Fruit fly (Drosophila melanogaster) whole organism, embryonic: ENCODE results near the gene CG1024.

Source experiments
- Bdp1 ChIP-seq: fragments of 200-800 bp; sonication (Bioruptor generic); optimal IDR thresholded peaks from 3 replicates; lab custom pipeline; 2016; ENCODE audit warnings: missing biosample characterization, missing genetic modification characterization
- Blimp-1 ChIP-seq: fragments of 200-800 bp; sonication (Bioruptor generic); optimal IDR thresholded peaks from 3 replicates; lab custom pipeline; 2018; ENCODE audit warnings: missing biosample characterization, missing genetic modification characterization, mild to moderate bottlenecking, moderate library complexity, missing genetic modification reagents
- CG10209 ChIP-seq: fragments of 200-800 bp; sonication (Bioruptor generic); optimal IDR thresholded peaks from 3 replicates; lab custom pipeline; 2017; ENCODE audit warnings: missing biosample characterization, mild to moderate bottlenecking, missing genetic modification characterization, missing genetic modification reagents
- CG10321 ChIP-seq: fragments of 200-800 bp; sonication (Bioruptor generic); IDR thresholded peaks from 2 replicates; pipeline ENCODE4 v1.3.6; 2022; ENCODE audit warnings: missing biosample characterization, missing genetic modification characterization
- CG10366 ChIP-seq: fragments of 200-800 bp; sonication (Bioruptor generic); IDR thresholded peaks from 2 replicates; pipeline ENCODE4 v1.3.6; 2022; ENCODE audit warnings: missing biosample characterization, missing genetic modification characterization
- CG12071 ChIP-seq: fragments of 200-800 bp; sonication (Bioruptor generic); optimal IDR thresholded peaks from 3 replicates; lab custom pipeline; 2018; ENCODE audit warnings: missing biosample characterization, mild to moderate bottlenecking, missing genetic modification characterization
- CG13296 ChIP-seq: fragments of 200-800 bp; sonication (Bioruptor generic); optimal IDR thresholded peaks from 3 replicates; lab custom pipeline; 2018; ENCODE audit warnings: missing biosample characterization, mild to moderate bottlenecking, missing genetic modification characterization
- CG14710 ChIP-seq: fragments of 200-800 bp; sonication (Bioruptor generic); optimal IDR thresholded peaks from 3 replicates; lab custom pipeline; 2019; ENCODE audit warnings: missing biosample characterization, mild to moderate bottlenecking, missing genetic modification characterization, moderate library complexity
- CG17912 ChIP-seq: fragments of 200-800 bp; sonication (Bioruptor generic); optimal IDR thresholded peaks from 2 replicates; lab custom pipeline; 2018; ENCODE audit warnings: missing biosample characterization, mild to moderate bottlenecking, missing genetic modification characterization
- CG18619 ChIP-seq: fragments of 200-800 bp; sonication (Bioruptor generic); optimal IDR thresholded peaks from 3 replicates; lab custom pipeline; 2017; ENCODE audit warnings: missing biosample characterization, mild to moderate bottlenecking, missing genetic modification characterization
- CG2199 ChIP-seq: fragments of 200-800 bp; sonication (Bioruptor generic); IDR thresholded peaks from 3 replicates; pipeline ENCODE4 v1.3.6; 2022; ENCODE audit warnings: missing biosample characterization, missing genetic modification characterization
- CG3065 ChIP-seq: fragments of 200-800 bp; sonication (Bioruptor generic); optimal IDR thresholded peaks from 2 replicates; lab custom pipeline; 2016; ENCODE audit warnings: missing biosample characterization, missing genetic modification characterization
- CG7839 ChIP-seq: fragments of 200-800 bp; sonication (Bioruptor generic); optimal IDR thresholded peaks from 3 replicates; lab custom pipeline; 2018; ENCODE audit warnings: missing biosample characterization, mild to moderate bottlenecking, missing genetic modification characterization, moderate library complexity
- CG8359 ChIP-seq: fragments of 200-800 bp; sonication (Bioruptor generic); optimal IDR thresholded peaks from 2 replicates; lab custom pipeline; 2017; ENCODE audit warnings: missing biosample characterization, mild to moderate bottlenecking, missing genetic modification characterization, borderline replicate concordance
- CG9437 ChIP-seq: fragments of 200-800 bp; sonication (Bioruptor generic); optimal IDR thresholded peaks from 2 replicates; lab custom pipeline; 2018; ENCODE audit warnings: missing biosample characterization, mild to moderate bottlenecking, missing genetic modification characterization
- CG9932 ChIP-seq: fragments of 200-800 bp; sonication (Bioruptor generic); IDR thresholded peaks from 2 replicates; pipeline ENCODE4 v1.3.6; 2022; ENCODE audit warnings: missing biosample characterization, missing genetic modification characterization
- Gug ChIP-seq: fragments of 200-800 bp; sonication (Bioruptor generic); IDR thresholded peaks from 4 replicates; pipeline ENCODE4 v1.3.6; 2022; ENCODE audit warnings: missing biosample characterization, missing genetic modification characterization
- HHEX ChIP-seq: fragments of 200-800 bp; sonication (Bioruptor generic); optimal IDR thresholded peaks from 3 replicates; lab custom pipeline; 2017; ENCODE audit warnings: missing biosample characterization, mild to moderate bottlenecking, missing genetic modification characterization, missing genetic modification reagents
- HLH54F ChIP-seq: fragments of 200-800 bp; sonication (Bioruptor generic); optimal IDR thresholded peaks from 3 replicates; lab custom pipeline; 2016; ENCODE audit warnings: missing biosample characterization, missing genetic modification characterization
- Hand ChIP-seq: fragments of 200-800 bp; sonication (Bioruptor generic); optimal IDR thresholded peaks from 2 replicates; lab custom pipeline; 2017; ENCODE audit warnings: mild to moderate bottlenecking, missing biosample characterization, missing genetic modification reagents, missing genetic modification characterization
- Hr78 ChIP-seq, 2 experiments: fragments of 200-800 bp in 1 of 2; fragments of >200 bp in 1 of 2; sonication (Bioruptor generic) in 1 of 2; optimal IDR thresholded peaks; 2 replicates each; lab custom pipeline; 2017 to 2019; ENCODE audit warnings: missing biosample characterization in 2 of 2, missing genetic modification characterization in 2 of 2, mild to moderate bottlenecking in 1 of 2, moderate library complexity in 1 of 2
- Mrtf ChIP-seq: fragments of 200-800 bp; sonication (Bioruptor generic); IDR thresholded peaks from 3 replicates; pipeline ENCODE4 v1.3.6; 2022; ENCODE audit warnings: missing biosample characterization, missing genetic modification characterization
- NC2β ChIP-seq: fragments of 200-800 bp; sonication (Bioruptor generic); optimal IDR thresholded peaks from 2 replicates; lab custom pipeline; 2016; ENCODE audit warnings: missing biosample characterization, missing genetic modification characterization
- Oaz ChIP-seq: fragments of 200-800 bp; sonication (Bioruptor generic); IDR thresholded peaks from 2 replicates; pipeline ENCODE4 v1.3.6; 2022; ENCODE audit warnings: missing biosample characterization, missing genetic modification characterization
- Rx ChIP-seq: fragments of 200-800 bp; sonication (Bioruptor generic); IDR thresholded peaks from 2 replicates; pipeline ENCODE4 v1.3.6; 2022; ENCODE audit warnings: missing biosample characterization, missing genetic modification characterization
- Side ChIP-seq: fragments of 200-800 bp; sonication (Bioruptor generic); optimal IDR thresholded peaks from 2 replicates; lab custom pipeline; 2016; ENCODE audit warnings: missing biosample characterization, missing genetic modification characterization
- Xbp1 ChIP-seq: fragments of 200-800 bp; sonication (Bioruptor generic); optimal IDR thresholded peaks from 3 replicates; lab custom pipeline; 2016; ENCODE audit warnings: missing biosample characterization, mild to moderate bottlenecking, missing genetic modification characterization
- aop ChIP-seq: fragments of 200-800 bp; sonication (Bioruptor generic); IDR thresholded peaks from 2 replicates; pipeline ENCODE4 v1.3.6; 2022; ENCODE audit warnings: missing biosample characterization, missing genetic modification characterization
- ara ChIP-seq: fragments of 200-800 bp; sonication (Bioruptor generic); IDR thresholded peaks from 2 replicates; pipeline ENCODE4 v1.3.6; 2022; ENCODE audit warnings: missing biosample characterization, missing genetic modification characterization
- bab2 ChIP-seq: fragments of 200-800 bp; sonication (Bioruptor generic); optimal IDR thresholded peaks from 2 replicates; lab custom pipeline; 2016; ENCODE audit warnings: missing biosample characterization, missing genetic modification characterization
- btn ChIP-seq: fragments of 200-800 bp; sonication (Bioruptor generic); optimal IDR thresholded peaks from 2 replicates; lab custom pipeline; 2016; ENCODE audit warnings: missing biosample characterization, missing genetic modification characterization
- cwo ChIP-seq: fragments of 200-800 bp; sonication (Bioruptor generic); optimal IDR thresholded peaks from 3 replicates; lab custom pipeline; 2017; ENCODE audit warnings: missing biosample characterization, missing genetic modification characterization, mild to moderate bottlenecking, moderate library complexity, missing genetic modification reagents
- dmrt99B ChIP-seq: fragments of 200-800 bp; sonication (Bioruptor generic); optimal IDR thresholded peaks from 2 replicates; lab custom pipeline; 2018; ENCODE audit warnings: missing biosample characterization, mild to moderate bottlenecking, missing genetic modification characterization, moderate library complexity
- en ChIP-seq: fragments of 200-800 bp; sonication (Bioruptor generic); optimal IDR thresholded peaks from 2 replicates; lab custom pipeline; 2016; ENCODE audit warnings: missing biosample characterization, missing genetic modification characterization
- grn ChIP-seq: fragments of 200-800 bp; sonication (Bioruptor generic); optimal IDR thresholded peaks from 3 replicates; lab custom pipeline; 2017; ENCODE audit warnings: missing biosample characterization, missing genetic modification characterization
- gsb ChIP-seq: fragments of 200-800 bp; sonication (Bioruptor generic); IDR thresholded peaks from 2 replicates; pipeline ENCODE4 v1.3.6; 2022; ENCODE audit warnings: missing biosample characterization, missing genetic modification characterization
- h ChIP-seq: fragments of >200 bp; optimal IDR thresholded peaks from 2 replicates; lab custom pipeline; 2017
- ham ChIP-seq: fragments of 200-800 bp; sonication (Bioruptor generic); IDR thresholded peaks from 2 replicates; pipeline ENCODE4 v1.3.6; 2022; ENCODE audit warnings: missing biosample characterization, missing genetic modification characterization
- hbn ChIP-seq: fragments of 200-800 bp; sonication (Bioruptor generic); IDR thresholded peaks from 2 replicates; pipeline ENCODE4 v1.3.6; 2022; ENCODE audit warnings: missing biosample characterization, missing genetic modification characterization; ENCODE audit not compliant: partially characterized antibody
- hkb ChIP-seq, 2 experiments: fragments of 200-800 bp in 1 of 2; fragments of >200 bp in 1 of 2; sonication (Bioruptor generic) in 1 of 2; IDR thresholded peaks in 1 of 2; optimal IDR thresholded peaks in 1 of 2; 2 replicates each; pipeline versions ENCODE4 v1.3.6 to Lab custom; 2017 to 2022; ENCODE audit warnings: missing biosample characterization in 1 of 2, missing genetic modification characterization in 1 of 2
- lbe ChIP-seq: fragments of 200-800 bp; sonication (Bioruptor generic); optimal IDR thresholded peaks from 2 replicates; lab custom pipeline; 2016; ENCODE audit warnings: missing biosample characterization, mild to moderate bottlenecking, missing genetic modification characterization
- nau ChIP-seq: fragments of 200-800 bp; sonication (Bioruptor generic); optimal IDR thresholded peaks from 3 replicates; lab custom pipeline; 2017; ENCODE audit warnings: missing biosample characterization, mild to moderate bottlenecking, missing genetic modification characterization, missing genetic modification reagents
- p53 ChIP-seq: fragments of 200-800 bp; sonication (Bioruptor generic); optimal IDR thresholded peaks from 2 replicates; lab custom pipeline; 2016; ENCODE audit warnings: missing biosample characterization, missing genetic modification characterization
- peb ChIP-seq: fragments of 200-800 bp; sonication (Bioruptor generic); IDR thresholded peaks from 2 replicates; pipeline ENCODE4 v1.3.6; 2022; ENCODE audit warnings: missing biosample characterization, missing genetic modification characterization
- repo ChIP-seq: fragments of 200-800 bp; sonication (Bioruptor generic); optimal IDR thresholded peaks from 2 replicates; lab custom pipeline; 2016; ENCODE audit warnings: missing biosample characterization, missing genetic modification characterization
- sob ChIP-seq: fragments of 200-800 bp; sonication (Bioruptor generic); IDR thresholded peaks from 2 replicates; pipeline ENCODE4 v1.3.6; 2022; ENCODE audit warnings: missing biosample characterization, missing genetic modification characterization
- stwl ChIP-seq: fragments of 200-800 bp; sonication (Bioruptor generic); optimal IDR thresholded peaks from 3 replicates; lab custom pipeline; 2018; ENCODE audit warnings: missing biosample characterization, mild to moderate bottlenecking, missing genetic modification characterization, moderate library complexity
- tin ChIP-seq: fragments of 200-800 bp; sonication (Bioruptor generic); optimal IDR thresholded peaks from 3 replicates; lab custom pipeline; 2016; ENCODE audit warnings: missing biosample characterization, missing genetic modification characterization
- twi ChIP-seq: fragments of 200-800 bp; optimal IDR thresholded peaks from 2 replicates; lab custom pipeline; 2019; ENCODE audit warnings: missing biosample characterization, mild to moderate bottlenecking, missing genetic modification characterization, moderate library complexity
- zen ChIP-seq: fragments of 200-800 bp; sonication (Bioruptor generic); optimal IDR thresholded peaks from 3 replicates; lab custom pipeline; 2018; ENCODE audit warnings: missing biosample characterization, mild to moderate bottlenecking, missing genetic modification characterization, moderate library complexity

Gene CG1024

dm6 chr3R:6404174-6404573 is 24.0 kb upstream of the CG1024 start (continued):
- TF ChIP-seq dmrt99B (tag; lab: Kevin White, UChicago) (peak; percentile 87), Oaz (GFP tag; lab: Robert Waterston, UW) (peak; percentile 82), twi (tag; lab: Kevin White, UChicago) (peak; percentile 6), sob (peak; percentile 88), NC2β (GFP tag; lab: Kevin White, UChicago) (peak; percentile 58), h (lab: Kevin White, UChicago) (no peak), peb (GFP tag; lab: Robert Waterston, UW) (peak; percentile 37; the same call in 1 of the 2 replicates), tin (GFP tag; lab: Kevin White, UChicago) (peak; percentile 80), CG2199 (GFP tag; lab: Robert Waterston, UW) (0 out of 3 replicates have a peak, but pooled peaks have one; percentile 27), HHEX (peak; percentile 84), zen (tag; lab: Kevin White, UChicago) (peak; percentile 47), p53 (GFP tag; lab: Kevin White, UChicago) (no peak), CG17912 (GFP tag; lab: Kevin White, UChicago) (no peak), CG14710 (peak; percentile 60), CG12071 (GFP tag; lab: Kevin White, UChicago) (peak; percentile 57), Mrtf (GFP tag; lab: Robert Waterston, UW) (no peak; the same call in none of the 3 replicates), lbe (GFP tag; lab: Kevin White, UChicago) (peak; percentile 52), HLH54F (peak; percentile 62), hkb (optimal IDR thresholded peaks at IDR 0.05; lab: Kevin White, UChicago) (no peak), hkb (GFP tag; IDR thresholded peaks at IDR 0.05; lab: Robert Waterston, UW) (peak; percentile 91), ham (GFP tag; lab: Robert Waterston, UW) (peak; percentile 39; the same call in 1 of the 2 replicates), Side (GFP tag; lab: Kevin White, UChicago) (peak; percentile 74), gsb (GFP tag; lab: Robert Waterston, UW) (peak; percentile 80), stwl (tag; lab: Kevin White, UChicago) (peak; percentile 9), aop (GFP tag; lab: Robert Waterston, UW) (0 out of 2 replicates have a peak, but pooled peaks have one; percentile 41), btn (GFP tag; lab: Kevin White, UChicago) (peak; percentile 29), CG18619 (peak; percentile 73), Xbp1 (peak; percentile 84), Bdp1 (GFP tag; lab: Kevin White, UChicago) (peak; percentile 53), CG7839 (peak; percentile 85), Hand (no peak), en (GFP tag; lab: Kevin White, UChicago) (peak; percentile 40), CG10209 (GFP tag; lab: Kevin White, UChicago) (peak; percentile 81), bab2 (GFP tag; lab: Kevin White, UChicago) (peak; percentile 78), hbn (no peak), CG10366 (GFP tag; lab: Robert Waterston, UW) (peak; percentile 88), grn (GFP tag; lab: Kevin White, UChicago) (no peak), Blimp-1 (GFP tag; lab: Kevin White, UChicago) (peak; percentile 82), Hr78 (GFP tag; optimal IDR thresholded peaks at IDR 0.05; lab: Kevin White, UChicago) (peak in 1 of 2 experiments; percentile 33), CG8359 (GFP tag; lab: Kevin White, UChicago) (peak; percentile 28), ara (peak; percentile 87), CG13296 (GFP tag; lab: Kevin White, UChicago) (peak; percentile 63), CG9932 (peak; percentile 81), cwo (GFP tag; lab: Kevin White, UChicago) (peak; percentile 87), CG10321 (GFP tag; lab: Robert Waterston, UW) (no peak), repo (GFP tag; lab: Kevin White, UChicago) (peak; percentile 75), CG9437 (GFP tag; lab: Kevin White, UChicago) (peak; percentile 53), nau (GFP tag; lab: Kevin White, UChicago) (peak; percentile 56), CG3065 (GFP tag; lab: Kevin White, UChicago) (peak; percentile 33), Gug (GFP tag; lab: Robert Waterston, UW) (peak; percentile 80), Rx (GFP tag; lab: Robert Waterston, UW) (peak; percentile 72)
